Fruit fly (Drosophila melanogaster): ENCODE data around the gene CG18789.
A peak's percentile ranks its signal among the peaks of the same experiment; 100 is the strongest.

CG18789 gene

DNA sequence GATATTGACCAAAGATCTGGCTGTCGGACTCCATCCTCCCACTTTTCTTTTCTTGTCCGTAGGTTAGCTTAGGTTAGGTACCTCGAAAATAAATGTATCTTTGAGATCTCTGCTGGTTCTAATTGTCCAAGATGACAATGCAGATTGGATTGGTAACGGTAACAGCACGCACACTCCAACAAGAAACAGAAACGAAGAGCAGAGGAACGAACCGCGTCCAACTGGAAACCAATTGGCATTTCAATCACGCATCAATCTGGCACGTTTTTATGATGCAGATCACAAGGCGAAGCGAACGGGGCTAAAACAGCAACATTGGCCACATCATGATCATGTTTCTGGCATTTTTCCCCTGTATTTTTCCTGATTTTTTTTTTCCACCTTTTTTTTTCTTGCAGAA, 39.4 kb downstream of the CG18789 start (continued):
- no peak for TF ChIP-seq pnt (GFP tag; optimal IDR thresholded peaks at IDR 0.05)
- TF ChIP-seq grn (GFP tag; optimal IDR thresholded peaks at IDR 0.05): peak; percentile 3
- no peak for TF ChIP-seq Dll (GFP tag; IDR thresholded peaks at IDR 0.05; ENCODE audit: partially characterized antibody)

DNA sequence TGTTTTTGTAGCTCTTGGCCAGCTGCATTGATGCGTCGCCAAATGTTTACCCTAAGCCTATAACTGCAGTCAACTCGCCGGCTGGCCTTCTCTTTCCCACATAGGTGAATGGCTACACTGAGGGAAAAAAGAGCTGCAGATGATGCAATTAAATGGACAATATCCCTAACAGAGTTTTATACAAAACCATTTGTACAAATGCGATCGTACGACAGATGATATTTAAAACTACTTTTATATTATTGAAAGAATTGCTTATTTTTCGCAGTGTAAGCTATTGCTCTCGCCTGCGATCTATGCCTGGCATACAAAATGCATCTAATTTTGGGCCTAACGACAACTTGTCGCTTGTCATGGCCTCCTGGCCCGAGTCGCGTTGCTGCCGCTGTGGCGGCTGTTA, 45.3 kb downstream of the CG18789 start:
- TF ChIP-seq zen2 (GFP tag; IDR thresholded peaks at IDR 0.05; ENCODE audit: partially characterized antibody) (no peak), Bdp1 (GFP tag; optimal IDR thresholded peaks at IDR 0.05) (no peak), schlank (tag; optimal IDR thresholded peaks at IDR 0.05) (no peak), ssp (GFP tag; IDR thresholded peaks at IDR 0.05) (0 out of 2 replicates have a peak, but pooled peaks have one; percentile 7), Neu2 (GFP tag; optimal IDR thresholded peaks at IDR 0.05; ENCODE audit: borderline replicate concordance) (no peak), CG13123 (GFP tag; optimal IDR thresholded peaks at IDR 0.05) (no peak), her (GFP tag; optimal IDR thresholded peaks at IDR 0.05) (no peak), ems (GFP tag; optimal IDR thresholded peaks at IDR 0.05) (no peak), Stat92E (GFP tag; optimal IDR thresholded peaks at IDR 0.05) (no peak), dysf (GFP tag; IDR thresholded peaks at IDR 0.05) (peak; percentile 62), wek (GFP tag; optimal IDR thresholded peaks at IDR 0.05) (no peak), cad (GFP tag; optimal IDR thresholded peaks at IDR 0.05) (no peak), Myb (GFP tag; optimal IDR thresholded peaks at IDR 0.05) (no peak), lbe (GFP tag; optimal IDR thresholded peaks at IDR 0.05) (no peak), CG17361 (GFP tag; IDR thresholded peaks at IDR 0.05) (0 out of 3 replicates have a peak, but pooled peaks have one; percentile 23), Doc2 (GFP tag; IDR thresholded peaks at IDR 0.05) (no peak), Hsf (GFP tag; optimal IDR thresholded peaks at IDR 0.05) (peak; percentile 41), Xrp1 (GFP tag; IDR thresholded peaks at IDR 0.05) (peak; percentile 62; the same call in 1 of the 2 replicates), CG14014 (GFP tag; IDR thresholded peaks at IDR 0.05) (peak; percentile 50; the same call in 1 of the 2 replicates), CG7745 (tag; optimal IDR thresholded peaks at IDR 0.05) (no peak), TFAM (GFP tag; optimal IDR thresholded peaks at IDR 0.05) (no peak), CG13287 (GFP tag; IDR thresholded peaks at IDR 0.05; ENCODE audit: partially characterized antibody) (no peak), HHEX (GFP tag; optimal IDR thresholded peaks at IDR 0.05) (no peak), CG10267 (tag; optimal IDR thresholded peaks at IDR 0.05) (peak; percentile 15), trem (tag; optimal IDR thresholded peaks at IDR 0.05) (no peak), CG7357 (GFP tag; IDR thresholded peaks at IDR 0.05) (no peak), E2f2 (GFP tag; IDR thresholded peaks at IDR 0.05) (no peak), nau (GFP tag; optimal IDR thresholded peaks at IDR 0.05) (no peak), dmrt99B (tag; optimal IDR thresholded peaks at IDR 0.05) (peak; percentile 56), CG12769 (tag; optimal IDR thresholded peaks at IDR 0.05) (peak; percentile 4), CG6854 (GFP tag; optimal IDR thresholded peaks at IDR 0.05) (no peak), vvl (GFP tag; IDR thresholded peaks at IDR 0.05) (peak; percentile 57; the same call in 1 of the 2 replicates), dati (GFP tag; IDR thresholded peaks at IDR 0.05) (no peak), nmo (GFP tag; optimal IDR thresholded peaks at IDR 0.05) (peak; percentile 38), CG5180 (GFP tag; optimal IDR thresholded peaks at IDR 0.05) (no peak), Mad (GFP tag; optimal IDR thresholded peaks at IDR 0.05) (peak; percentile 14), CG34422 (GFP tag; IDR thresholded peaks at IDR 0.05) (no peak), eve (GFP tag; optimal IDR thresholded peaks at IDR 0.05) (peak; percentile 30 to 53), Eip74EF (GFP tag; optimal IDR thresholded peaks at IDR 0.05) (no peak), BEAF-32 (GFP tag; optimal IDR thresholded peaks at IDR 0.05) (no peak), Atf6 (GFP tag; IDR thresholded peaks at IDR 0.05) (no peak; the same call in 1 of the 2 replicates), lola (GFP tag; optimal IDR thresholded peaks at IDR 0.05) (peak in 1 of 3 experiments; percentile 68), CG4328 (GFP tag; optimal IDR thresholded peaks at IDR 0.05) (no peak), pnt (GFP tag; optimal IDR thresholded peaks at IDR 0.05) (peak; percentile 50), corto (GFP tag; optimal IDR thresholded peaks at IDR 0.05) (no peak), CG8089 (GFP tag; optimal IDR thresholded peaks at IDR 0.05) (no peak)
